Fruit fly (Drosophila melanogaster) whole organism, adult: ENCODE measurements around the gene Pdfr.

Experiments
- CG11617 ChIP-seq: fragments of 200-800 bp; sonication (Bioruptor generic); optimal IDR thresholded peaks from 2 replicates; lab custom pipeline; 2017; ENCODE audit warnings: mild to moderate bottlenecking, missing biosample characterization, missing genetic modification reagents, missing genetic modification characterization
- CG14711 ChIP-seq: fragments of 200-800 bp; sonication (Bioruptor generic); optimal IDR thresholded peaks from 2 replicates; lab custom pipeline; 2018; ENCODE audit warnings: missing biosample characterization, mild to moderate bottlenecking, missing genetic modification characterization, moderate library complexity
- CG5204 ChIP-seq: fragments of 200-800 bp; sonication (Bioruptor generic); optimal IDR thresholded peaks from 2 replicates; lab custom pipeline; 2016; ENCODE audit warnings: missing biosample characterization, missing genetic modification characterization
- CG7045 ChIP-seq: fragments of 200-800 bp; sonication (Bioruptor generic); optimal IDR thresholded peaks from 2 replicates; lab custom pipeline; 2017; ENCODE audit warnings: missing biosample characterization, mild to moderate bottlenecking, missing genetic modification characterization
- Clk ChIP-seq: fragments of 200-800 bp; sonication (Bioruptor generic); optimal IDR thresholded peaks from 2 replicates; lab custom pipeline; 2017; ENCODE audit warnings: missing biosample characterization, missing genetic modification characterization
- Crg-1 ChIP-seq: fragments of 200-800 bp; sonication (Bioruptor generic); optimal IDR thresholded peaks from 2 replicates; lab custom pipeline; 2016; ENCODE audit warnings: missing biosample characterization, missing genetic modification characterization
- Hr96 ChIP-seq: fragments of 200-800 bp; sonication (Bioruptor generic); optimal IDR thresholded peaks from 2 replicates; lab custom pipeline; 2016; ENCODE audit warnings: missing biosample characterization, missing genetic modification characterization
- Mnt ChIP-seq: fragments of 200-800 bp; sonication (Bioruptor generic); optimal IDR thresholded peaks from 2 replicates; lab custom pipeline; 2016; ENCODE audit warnings: missing biosample characterization, mild to moderate bottlenecking, missing genetic modification characterization
- bab1 ChIP-seq: fragments of 200-800 bp; sonication (Bioruptor generic); optimal IDR thresholded peaks from 3 replicates; lab custom pipeline; 2019; ENCODE audit warnings: missing biosample characterization, mild to moderate bottlenecking, missing genetic modification characterization, moderate library complexity
- cnc ChIP-seq, 2 experiments: fragments of >200 bp; optimal IDR thresholded peaks; 2 replicates each; lab custom pipeline; 2017
- ovo ChIP-seq: fragments of 200-800 bp; sonication (Bioruptor generic); optimal IDR thresholded peaks from 2 replicates; lab custom pipeline; 2016; ENCODE audit warnings: missing biosample characterization, missing genetic modification characterization
- pad ChIP-seq: fragments of 200-800 bp; sonication (Bioruptor generic); optimal IDR thresholded peaks from 3 replicates; lab custom pipeline; 2017; ENCODE audit warnings: missing biosample characterization, missing genetic modification characterization, mild to moderate bottlenecking, moderate library complexity, missing genetic modification reagents
- tj ChIP-seq: fragments of 200-800 bp; sonication (Bioruptor generic); optimal IDR thresholded peaks from 3 replicates; lab custom pipeline; 2017; ENCODE audit warnings: missing biosample characterization, mild to moderate bottlenecking, missing genetic modification characterization, moderate library complexity

- TF ChIP-seq cnc (optimal IDR thresholded peaks at IDR 0.05; lab: Kevin White, UChicago): no peak
- TF ChIP-seq CG14711 (tag; lab: Kevin White, UChicago): no peak
- TF ChIP-seq ovo (GFP tag; lab: Kevin White, UChicago): no peak
- no peak for TF ChIP-seq CG5204 (GFP tag; lab: Kevin White, UChicago)
- TF ChIP-seq tj (GFP tag; lab: Kevin White, UChicago): no peak
- TF ChIP-seq Clk (GFP tag; lab: Kevin White, UChicago): no peak
- no peak for TF ChIP-seq Crg-1
- no peak for TF ChIP-seq pad
- no peak for TF ChIP-seq bab1 (GFP tag; lab: Kevin White, UChicago)
- TF ChIP-seq CG11617 (GFP tag; lab: Kevin White, UChicago): no peak
- no peak for TF ChIP-seq Hr96 (GFP tag; lab: Kevin White, UChicago)
- TF ChIP-seq CG7045 (GFP tag; lab: Kevin White, UChicago): no peak
- no peak for TF ChIP-seq Mnt (GFP tag; lab: Kevin White, UChicago)
Observed at dm6 chrX:2546260-2546659, 5.7 kb upstream of the Pdfr start.
